Worm (Caenorhabditis elegans): ENCODE data around the gene F28B4.1.

ce11 chrX:3218040-3218795 is 13.3 kb downstream of the F28B4.1 start:
- TF ChIP-seq pqm-1 (tag; optimal IDR thresholded peaks at IDR 0.05) (peak; percentile 4), nhr-11 (tag; optimal IDR thresholded peaks at IDR 0.05) (no peak), ZK546.5 (tag; optimal IDR thresholded peaks at IDR 0.05) (no peak), ztf-11 (tag; optimal IDR thresholded peaks at IDR 0.05) (no peak), jun-1 (tag; optimal IDR thresholded peaks at IDR 0.05) (no peak)

Measured in whole organism, L3 larva.